Fruit fly (Drosophila melanogaster): Measurements from ENCODE around the gene CG32655.

CG32655 gene

DNA sequence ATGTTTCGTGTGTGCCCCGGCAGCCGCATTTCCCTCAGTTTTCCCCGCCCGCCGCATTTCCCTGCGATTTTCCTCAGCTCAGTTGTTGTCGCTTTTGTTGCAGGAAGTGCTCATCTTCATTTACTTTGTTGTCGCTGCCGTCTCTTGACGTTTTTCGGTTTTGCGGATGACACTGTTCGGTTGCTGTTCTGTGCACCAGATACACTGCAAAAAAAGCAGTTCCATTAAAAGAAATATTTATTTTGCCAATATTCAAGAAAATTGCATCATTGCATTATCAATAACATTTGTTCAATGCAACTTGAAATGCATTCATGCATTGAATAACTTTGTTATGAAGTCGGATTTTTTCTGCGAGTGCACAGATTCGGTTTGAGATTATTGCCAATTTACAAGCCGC is 18.1 kb downstream of the CG32655 start (continued):
- TF ChIP-seq Blimp-1 (GFP tag; optimal IDR thresholded peaks at IDR 0.05), result no peak
- TF ChIP-seq achi (GFP tag; optimal IDR thresholded peaks at IDR 0.05), result peak; percentile 78
- TF ChIP-seq fkh (GFP tag; optimal IDR thresholded peaks at IDR 0.05), result no peak
- TF ChIP-seq fd85E (GFP tag; optimal IDR thresholded peaks at IDR 0.05), result peak; percentile 4
- TF ChIP-seq Ets21C (GFP tag; optimal IDR thresholded peaks at IDR 0.05), result peak; percentile 50
- peak; percentile 56 for TF ChIP-seq CG6808 (GFP tag; optimal IDR thresholded peaks at IDR 0.05)
- peak; percentile 77 for TF ChIP-seq CG10669 (GFP tag; optimal IDR thresholded peaks at IDR 0.05)
- peak; percentile 66 for TF ChIP-seq dsx (GFP tag; optimal IDR thresholded peaks at IDR 0.05; ENCODE audit: poor library complexity, severe bottlenecking)
- TF ChIP-seq CG15336 (GFP tag; IDR thresholded peaks at IDR 0.05), result peak; percentile 87
- TF ChIP-seq CG3919 (GFP tag; optimal IDR thresholded peaks at IDR 0.05), result peak; percentile 87

DNA sequence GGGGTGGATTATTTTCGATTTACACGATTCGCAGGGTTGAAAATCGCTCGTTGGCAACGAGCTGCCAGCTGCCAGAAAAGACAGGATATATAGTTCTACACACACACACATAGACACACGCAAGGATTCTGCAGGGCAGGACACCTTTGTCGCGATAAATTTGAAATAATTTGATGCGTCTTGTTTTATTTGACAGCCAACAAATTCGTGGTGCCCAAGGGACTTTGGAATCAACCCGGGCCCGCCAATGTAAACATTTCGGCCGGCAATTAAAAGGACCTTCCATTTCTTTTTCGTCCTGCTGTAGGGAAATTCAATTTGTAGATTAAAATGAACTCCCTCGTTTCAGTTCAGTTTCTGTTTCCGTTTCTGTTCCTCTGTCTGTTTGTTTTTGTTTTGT is 22.9 kb downstream of the CG32655 start:
- no peak for TF ChIP-seq CG6854 (GFP tag; optimal IDR thresholded peaks at IDR 0.05)
- TF ChIP-seq Lpt (GFP tag; optimal IDR thresholded peaks at IDR 0.05), result no peak
- no peak for TF ChIP-seq CG34406 (GFP tag; optimal IDR thresholded peaks at IDR 0.05)
- TF ChIP-seq CG10669 (GFP tag; optimal IDR thresholded peaks at IDR 0.05), result no peak
- no peak for TF ChIP-seq Ets21C (GFP tag; optimal IDR thresholded peaks at IDR 0.05)
- no peak for TF ChIP-seq CG6163 (GFP tag; IDR thresholded peaks at IDR 0.05)
- TF ChIP-seq fkh (GFP tag; optimal IDR thresholded peaks at IDR 0.05), result no peak
- TF ChIP-seq fd59A (GFP tag; optimal IDR thresholded peaks at IDR 0.05), result no peak
- TF ChIP-seq CG3919 (GFP tag; optimal IDR thresholded peaks at IDR 0.05), result no peak
- TF ChIP-seq CG11294 (GFP tag; IDR thresholded peaks at IDR 0.05), result no peak
- no peak for TF ChIP-seq net (GFP tag; optimal IDR thresholded peaks at IDR 0.05)
- no peak for TF ChIP-seq dac (GFP tag; optimal IDR thresholded peaks at IDR 0.05)
- no peak for TF ChIP-seq CG31627 (GFP tag; optimal IDR thresholded peaks at IDR 0.05)
- TF ChIP-seq CG15336 (GFP tag; IDR thresholded peaks at IDR 0.05), result no peak

DNA sequence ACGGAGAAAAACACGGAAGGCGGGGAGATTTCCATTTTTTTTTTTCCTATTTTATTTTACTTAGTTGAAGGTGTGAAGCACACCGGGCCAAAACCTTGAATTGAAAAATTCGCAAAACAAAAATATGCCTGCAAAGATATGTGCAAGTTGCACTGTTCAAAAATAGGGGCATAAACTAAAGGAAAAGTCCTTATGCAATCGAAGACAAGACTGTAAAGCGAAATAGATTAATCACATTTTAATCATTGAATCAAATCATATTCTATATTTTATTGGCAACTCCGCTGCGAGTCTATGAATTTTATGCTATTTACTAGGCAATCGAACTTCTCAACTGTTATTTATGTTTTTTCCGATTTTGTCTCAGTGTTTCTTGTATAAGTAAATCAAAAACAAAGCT is 28.1 kb downstream of the CG32655 start:
- TF ChIP-seq CG10669 (GFP tag; optimal IDR thresholded peaks at IDR 0.05) (peak; percentile 20), OdsH (GFP tag; optimal IDR thresholded peaks at IDR 0.05) (peak; percentile 0), salr (GFP tag; optimal IDR thresholded peaks at IDR 0.05) (peak in 1 of 2 experiments; percentile 9), CG4318 (GFP tag; optimal IDR thresholded peaks at IDR 0.05) (peak; percentile 19), fd59A (GFP tag; optimal IDR thresholded peaks at IDR 0.05) (no peak), achi (GFP tag; optimal IDR thresholded peaks at IDR 0.05) (peak; percentile 9), Lpt (GFP tag; optimal IDR thresholded peaks at IDR 0.05) (no peak), CG11762 (GFP tag; optimal IDR thresholded peaks at IDR 0.05; ENCODE audit: insufficient read depth) (no peak), Met (GFP tag; optimal IDR thresholded peaks at IDR 0.05) (peak; percentile 21), Ets96B (tag; optimal IDR thresholded peaks at IDR 0.05) (peak; percentile 7), CG1621 (tag; optimal IDR thresholded peaks at IDR 0.05) (no peak), Eip78C (GFP tag) (peak; percentile 73), dsx (GFP tag; optimal IDR thresholded peaks at IDR 0.05; ENCODE audit: poor library complexity, severe bottlenecking) (peak; percentile 42), CG3919 (GFP tag; optimal IDR thresholded peaks at IDR 0.05) (peak; percentile 5), fkh (GFP tag; optimal IDR thresholded peaks at IDR 0.05) (no peak), CG6808 (GFP tag; optimal IDR thresholded peaks at IDR 0.05) (peak; percentile 30), spab (GFP tag; optimal IDR thresholded peaks at IDR 0.05) (peak; percentile 21), CG3032 (tag; optimal IDR thresholded peaks at IDR 0.05) (peak; percentile 18), CG32006 (GFP tag; optimal IDR thresholded peaks at IDR 0.05) (peak; percentile 54), lz (GFP tag; optimal IDR thresholded peaks at IDR 0.05) (no peak), CG10631 (GFP tag; optimal IDR thresholded peaks at IDR 0.05) (peak; percentile 43), pdm3 (GFP tag; optimal IDR thresholded peaks at IDR 0.05) (peak; percentile 9)

DNA sequence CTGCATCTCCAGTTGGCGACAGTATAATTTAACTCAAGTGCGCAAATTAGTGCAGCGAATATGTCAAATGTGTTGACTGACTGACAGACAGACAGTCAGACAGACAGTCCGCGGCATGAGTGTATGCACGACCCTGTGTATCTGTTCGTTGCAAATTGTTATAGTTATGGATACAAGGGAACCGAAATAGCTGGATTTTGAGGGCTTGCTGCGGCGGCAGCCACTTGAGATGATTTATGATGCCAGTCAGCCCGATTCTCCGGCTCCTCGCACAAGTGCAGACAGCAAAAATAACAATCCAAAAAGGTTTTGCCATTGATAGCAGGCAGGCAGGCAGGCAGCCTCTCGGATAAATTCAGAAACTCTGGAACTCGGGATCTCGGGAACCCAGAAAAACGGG is 28.5 kb downstream of the CG32655 start:
- TF ChIP-seq achi (GFP tag; optimal IDR thresholded peaks at IDR 0.05), result no peak
- no peak for TF ChIP-seq CG16779 (tag; optimal IDR thresholded peaks at IDR 0.05)
- no peak for TF ChIP-seq CG7368 (GFP tag; optimal IDR thresholded peaks at IDR 0.05)
- TF ChIP-seq Blimp-1 (GFP tag; optimal IDR thresholded peaks at IDR 0.05), result no peak
- TF ChIP-seq fd85E (GFP tag; optimal IDR thresholded peaks at IDR 0.05), result no peak
- no peak for TF ChIP-seq esn (GFP tag; optimal IDR thresholded peaks at IDR 0.05)
- no peak for TF ChIP-seq CG10669 (GFP tag; optimal IDR thresholded peaks at IDR 0.05)
- TF ChIP-seq Eip75B (GFP tag; optimal IDR thresholded peaks at IDR 0.05), result no peak
- no peak for TF ChIP-seq Hr38 (GFP tag; optimal IDR thresholded peaks at IDR 0.05)
- TF ChIP-seq topi (GFP tag; optimal IDR thresholded peaks at IDR 0.05), result no peak
- no peak for TF ChIP-seq CG11902 (GFP tag; optimal IDR thresholded peaks at IDR 0.05)
- TF ChIP-seq Lpt (GFP tag; optimal IDR thresholded peaks at IDR 0.05), result no peak
- TF ChIP-seq Smox (GFP tag; optimal IDR thresholded peaks at IDR 0.05), result no peak
- TF ChIP-seq CG8119 (GFP tag; IDR thresholded peaks at IDR 0.05), result no peak
- TF ChIP-seq CG6163 (GFP tag; IDR thresholded peaks at IDR 0.05), result no peak
- no peak for TF ChIP-seq spab (GFP tag; optimal IDR thresholded peaks at IDR 0.05)
- no peak for TF ChIP-seq Sox15 (GFP tag; optimal IDR thresholded peaks at IDR 0.05)
- TF ChIP-seq Sox102F (GFP tag; optimal IDR thresholded peaks at IDR 0.05), result no peak

All from whole organism, prepupa.